Worm (Caenorhabditis elegans): ENCODE results near the gene his-24.

DNA sequence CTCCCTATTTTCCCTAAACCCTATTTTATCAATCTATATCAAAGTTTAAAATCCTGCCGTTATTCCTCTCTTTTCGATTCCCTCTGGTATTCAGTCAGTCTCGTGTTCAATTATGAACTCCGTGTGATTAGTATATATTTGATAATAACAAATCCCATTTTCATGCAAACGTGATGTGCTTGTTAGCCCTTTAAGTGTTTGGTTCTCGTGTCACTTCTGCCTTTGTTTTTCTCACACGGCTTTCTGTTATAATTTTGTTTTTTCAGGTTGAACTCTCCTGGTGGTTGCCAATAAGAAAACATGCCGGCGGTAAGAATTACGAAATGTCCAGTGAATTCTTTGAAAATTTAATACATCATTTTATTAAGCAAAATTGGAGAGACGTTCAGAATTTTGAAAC is 23.4 kb upstream of the his-24 start, which contains the start of gene M163.21:
- TF ChIP-seq nhr-21 (tag; optimal IDR thresholded peaks at IDR 0.05) (no peak), unc-62 (GFP tag; optimal IDR thresholded peaks at IDR 0.05) (no peak), nhr-12 (tag; optimal IDR thresholded peaks at IDR 0.05) (no peak), crh-2 (tag; optimal IDR thresholded peaks at IDR 0.05) (no peak), unc-39 (tag; optimal IDR thresholded peaks at IDR 0.05) (no peak), alr-1 (tag; optimal IDR thresholded peaks at IDR 0.05) (no peak), lin-11 (tag; optimal IDR thresholded peaks at IDR 0.05) (no peak), nhr-23 (tag; optimal IDR thresholded peaks at IDR 0.05) (no peak), ceh-82 (tag; optimal IDR thresholded peaks at IDR 0.05) (no peak), C34F6.9 (tag; optimal IDR thresholded peaks at IDR 0.05) (no peak), ama-1 (optimal IDR thresholded peaks at IDR 0.05) (no peak), nhr-6 (tag; optimal IDR thresholded peaks at IDR 0.05) (no peak), nhr-11 (tag; optimal IDR thresholded peaks at IDR 0.05) (no peak), mab-5 (tag; optimal IDR thresholded peaks at IDR 0.05) (no peak)

Measured in whole organism, L2 larva.